Worm (Caenorhabditis elegans) whole organism, L1 larva: ENCODE results near the gene K01D12.8.

ENCODE experiments used
- Y116A8C.19 ChIP-seq: sonication (generic microtip); optimal IDR thresholded peaks from 2 replicates; lab custom pipeline; 2016; ENCODE audit warnings: missing compliant biosample characterization, missing genetic modification characterization, borderline replicate concordance
- aha-1 ChIP-seq: fragments of 150-350 bp; optimal IDR thresholded peaks from 2 replicates; lab custom pipeline; 2014; ENCODE audit warnings: missing biosample characterization, missing genetic modification characterization
- aly-2 ChIP-seq: fragments of 150-350 bp; optimal IDR thresholded peaks from 2 replicates; lab custom pipeline; 2014; ENCODE audit warnings: missing biosample characterization, missing genetic modification characterization
- ceh-63 ChIP-seq: fragments of 200-800 bp; sonication (Bioruptor generic); optimal IDR thresholded peaks from 2 replicates; lab custom pipeline; 2018; ENCODE audit warnings: mild to moderate bottlenecking, missing genetic modification characterization, missing compliant biosample characterization
- ceh-88 ChIP-seq: fragments of 200-800 bp; sonication (Bioruptor generic); IDR thresholded peaks from 2 replicates; pipeline ENCODE4 v1.3.6; 2022; ENCODE audit warnings: missing genetic modification characterization, missing compliant biosample characterization
- dpl-1 ChIP-seq, 3 experiments: fragments of 150-350 bp in 2 of 3; sonication (generic microtip) in 1 of 3; optimal IDR thresholded peaks; 2 replicates each; lab custom pipeline; 2014 to 2017; ENCODE audit warnings: missing biosample characterization in 3 of 3, missing genetic modification characterization in 3 of 3, missing genetic modification reagents in 3 of 3
- efl-1 ChIP-seq, 4 experiments: fragments of 150-350 bp; optimal IDR thresholded peaks in 3 of 4; peaks in 1 of 4; 1 replicate in 1 of 4; 2 replicates in 3 of 4; lab custom pipeline; 2014; ENCODE audit warnings: missing biosample characterization in 2 of 4, missing genetic modification characterization in 2 of 4, missing genetic modification reagents in 2 of 4
- egl-27 ChIP-seq, 2 experiments: fragments of 150-350 bp in 1 of 2; sonication (generic microtip); optimal IDR thresholded peaks; 3 replicates each; lab custom pipeline; 2017 to 2018; ENCODE audit warnings: missing biosample characterization in 2 of 2, missing genetic modification characterization in 2 of 2, missing genetic modification reagents in 2 of 2
- elt-3 ChIP-seq, 6 experiments: fragments of 150-350 bp in 1 of 6; sonication (generic microtip); optimal IDR thresholded peaks; 2 replicates each; lab custom pipeline; 2017 to 2018; ENCODE audit warnings: missing biosample characterization in 6 of 6, missing genetic modification characterization in 6 of 6, inconsistent platforms in 1 of 6
- ets-5 ChIP-seq: fragments of 200-800 bp; sonication (Bioruptor generic); IDR thresholded peaks from 2 replicates; pipeline ENCODE4 v1.3.6; 2022; ENCODE audit warnings: missing genetic modification characterization, missing compliant biosample characterization
- hlh-17 ChIP-seq: fragments of 200-800 bp; sonication (Bioruptor generic); optimal IDR thresholded peaks from 2 replicates; lab custom pipeline; 2018; ENCODE audit warnings: missing genetic modification characterization, mild to moderate bottlenecking, missing compliant biosample characterization, moderate library complexity, borderline replicate concordance
- hlh-4 ChIP-seq: sonication (generic microtip); optimal IDR thresholded peaks from 2 replicates; lab custom pipeline; 2016; ENCODE audit warnings: mild to moderate bottlenecking, missing genetic modification characterization, missing compliant biosample characterization
- hpl-2 ChIP-seq: fragments of 150-350 bp; optimal IDR thresholded peaks from 2 replicates; lab custom pipeline; 2014; ENCODE audit warnings: missing biosample characterization, missing genetic modification reagents, missing genetic modification characterization
- lin-15B ChIP-seq: fragments of 150-350 bp; sonication (generic microtip); optimal IDR thresholded peaks from 3 replicates; lab custom pipeline; 2014; ENCODE audit warnings: missing biosample characterization, missing genetic modification characterization
- lin-39 ChIP-seq: fragments of 150-350 bp; optimal IDR thresholded peaks from 2 replicates; lab custom pipeline; 2014; ENCODE audit warnings: missing biosample characterization, missing genetic modification reagents, missing genetic modification characterization
- lir-3 ChIP-seq: sonication (generic microtip); optimal IDR thresholded peaks from 2 replicates; lab custom pipeline; 2016; ENCODE audit warnings: mild to moderate bottlenecking, missing genetic modification characterization, moderate library complexity, missing compliant biosample characterization; ENCODE audit not compliant: poor library complexity
- lsy-2 ChIP-seq, 2 experiments: fragments of 150-350 bp; optimal IDR thresholded peaks; 2 replicates each; lab custom pipeline; 2014; ENCODE audit warnings: missing biosample characterization in 2 of 2, missing genetic modification characterization in 2 of 2
- mdl-1 ChIP-seq, 2 experiments: fragments of 150-350 bp; optimal IDR thresholded peaks; 2 replicates each; lab custom pipeline; 2014 to 2017; ENCODE audit warnings: missing biosample characterization in 2 of 2, missing genetic modification characterization in 2 of 2, inconsistent platforms in 1 of 2
- mep-1 ChIP-seq: fragments of 150-350 bp; optimal IDR thresholded peaks from 2 replicates; lab custom pipeline; 2014; ENCODE audit warnings: missing biosample characterization, missing genetic modification characterization
- nhr-11 ChIP-seq: fragments of 150-350 bp; optimal IDR thresholded peaks from 2 replicates; lab custom pipeline; 2014; ENCODE audit warnings: missing biosample characterization, missing genetic modification characterization
- nhr-12 ChIP-seq: sonication (generic microtip); optimal IDR thresholded peaks from 2 replicates; lab custom pipeline; 2017; ENCODE audit warnings: missing biosample characterization, missing genetic modification characterization
- nhr-19 ChIP-seq: fragments of 200-800 bp; sonication (Bioruptor generic); conservative IDR thresholded peaks from 2 replicates; pipeline ENCODE4 v1.3.6; 2022; ENCODE audit warnings: missing genetic modification characterization, missing compliant biosample characterization
- nhr-20 ChIP-seq: sonication (generic microtip); optimal IDR thresholded peaks from 2 replicates; lab custom pipeline; 2016; ENCODE audit warnings: mild to moderate bottlenecking, missing genetic modification characterization, missing compliant biosample characterization
- nhr-28 ChIP-seq: fragments of 150-350 bp; optimal IDR thresholded peaks from 2 replicates; lab custom pipeline; 2014; ENCODE audit warnings: missing biosample characterization, missing genetic modification characterization
- pax-3 ChIP-seq: fragments of 200-800 bp; sonication (Bioruptor generic); optimal IDR thresholded peaks from 2 replicates; lab custom pipeline; 2018; ENCODE audit warnings: mild to moderate bottlenecking, missing genetic modification characterization, moderate library complexity, missing compliant biosample characterization
- pqm-1 ChIP-seq: sonication (generic microtip); optimal IDR thresholded peaks from 3 replicates; lab custom pipeline; 2017; ENCODE audit warnings: missing biosample characterization, missing genetic modification characterization
- snu-23 ChIP-seq: sonication (generic microtip); optimal IDR thresholded peaks from 2 replicates; lab custom pipeline; 2016; ENCODE audit warnings: missing genetic modification characterization, missing compliant biosample characterization
- sup-37 ChIP-seq: fragments of 200-800 bp; sonication (Bioruptor generic); optimal IDR thresholded peaks from 2 replicates; lab custom pipeline; 2018; ENCODE audit warnings: mild to moderate bottlenecking, missing genetic modification characterization, missing compliant biosample characterization
- tlp-1 ChIP-seq: fragments of 150-350 bp; optimal IDR thresholded peaks from 2 replicates; lab custom pipeline; 2014; ENCODE audit warnings: missing biosample characterization, missing genetic modification characterization
- unc-30 ChIP-seq: sonication (generic microtip); optimal IDR thresholded peaks from 2 replicates; lab custom pipeline; 2017; ENCODE audit warnings: missing biosample characterization, missing genetic modification characterization
- unc-98 ChIP-seq: fragments of 200-800 bp; sonication (Bioruptor generic); IDR thresholded peaks from 2 replicates; pipeline ENCODE4 v1.3.6; 2022; ENCODE audit warnings: missing genetic modification characterization, missing compliant biosample characterization
- vab-15 ChIP-seq: sonication (generic microtip); optimal IDR thresholded peaks from 2 replicates; lab custom pipeline; 2017; ENCODE audit warnings: missing genotype, mild to moderate bottlenecking, missing genetic modification characterization, missing compliant biosample characterization

K01D12.8 gene

ce11 chrV:12433105-12433504, 30.6 kb downstream of the K01D12.8 start:
- TF ChIP-seq egl-27 (tag; optimal IDR thresholded peaks at IDR 0.05; lab: Kevin White, UChicago): no peak
- TF ChIP-seq ceh-63 (GFP tag; lab: Kevin White, UChicago): no peak
- TF ChIP-seq nhr-28 (tag; lab: Kevin White, UChicago): no peak
- TF ChIP-seq mep-1 (tag; lab: Kevin White, UChicago): no peak
- no peak for TF ChIP-seq nhr-19 (GFP tag; lab: Robert Waterston, UW)
- no peak for TF ChIP-seq hlh-4
- no peak for TF ChIP-seq unc-30 (tag; lab: Kevin White, UChicago)
- TF ChIP-seq lsy-2 (tag; optimal IDR thresholded peaks at IDR 0.05; lab: Kevin White, UChicago): no peak
- TF ChIP-seq tlp-1: no peak
- TF ChIP-seq sup-37 (GFP tag; lab: Kevin White, UChicago): no peak
- no peak for TF ChIP-seq nhr-12 (tag; lab: Kevin White, UChicago)
- TF ChIP-seq hlh-17: no peak

ce11 chrV:12433717-12434116, 31.3 kb downstream of the K01D12.8 start, which contains the start of gene srh-25:
Gene srh-25 (minus strand): TSS chrV:12433817.
- TF ChIP-seq hlh-4 (peak; percentile 60), lir-3 (no peak), nhr-19 (GFP tag; lab: Robert Waterston, UW) (no peak), aly-2 (tag; lab: Kevin White, UChicago) (no peak), egl-27 (tag; optimal IDR thresholded peaks at IDR 0.05; lab: Kevin White, UChicago) (no peak)
- TF ChIP-seq, all 84 proteins: peak for 1

ce11 chrV:12441420-12441819, 39.0 kb downstream of the K01D12.8 start, which contains the start of gene pals-37:
Gene pals-37 (minus strand): TSS chrV:12441520.
- TF ChIP-seq ceh-88 (no peak), nhr-28 (tag; lab: Kevin White, UChicago) (no peak), nhr-12 (tag; lab: Kevin White, UChicago) (no peak), mdl-1 (tag; optimal IDR thresholded peaks at IDR 0.05; lab: Kevin White, UChicago) (no peak), Y116A8C.19 (tag; lab: Kevin White, UChicago) (no peak), elt-3 (tag; optimal IDR thresholded peaks at IDR 0.05; lab: Kevin White, UChicago) (no peak), nhr-19 (GFP tag; lab: Robert Waterston, UW) (no peak), nhr-20 (tag; lab: Kevin White, UChicago) (no peak)

ce11 chrV:12443754-12444153, 41.3 kb downstream of the K01D12.8 start, which contains the start of gene pals-39:
Gene pals-39 (minus strand): TSS chrV:12443854.
- no peak for TF ChIP-seq tlp-1
- no peak for TF ChIP-seq lin-39 (tag; lab: Kevin White, UChicago)
- TF ChIP-seq ets-5: no peak
- no peak for TF ChIP-seq vab-15 (tag; lab: Kevin White, UChicago)
- TF ChIP-seq hlh-17: no peak
- TF ChIP-seq dpl-1 (GFP tag; optimal IDR thresholded peaks at IDR 0.05; lab: Kevin White, UChicago): no peak
- TF ChIP-seq aha-1 (tag; lab: Kevin White, UChicago): no peak
- no peak for TF ChIP-seq snu-23
- no peak for TF ChIP-seq nhr-11 (tag; lab: Kevin White, UChicago)
- TF ChIP-seq hpl-2: no peak
- TF ChIP-seq lin-15B (tag; lab: Kevin White, UChicago): no peak
- TF ChIP-seq Y116A8C.19 (tag; lab: Kevin White, UChicago): no peak
- TF ChIP-seq sup-37 (GFP tag; lab: Kevin White, UChicago): no peak
- no peak for TF ChIP-seq pax-3 (tag; lab: Kevin White, UChicago)
- no peak for TF ChIP-seq unc-98 (GFP tag; lab: Robert Waterston, UW)

ce11 chrV:12446895-12447294, 44.4 kb downstream of the K01D12.8 start, which contains the start of the genes pals-38 and C54D10.9:
Gene pals-38 (minus strand): TSS chrV:12446995.
Gene C54D10.9 (plus strand): TSS chrV:12447153.
- TF ChIP-seq efl-1 (optimal IDR thresholded peaks at IDR 0.05; lab: Kevin White, UChicago): no peak
- peak in 1 of 2 experiments; percentile 79 for TF ChIP-seq efl-1 (GFP tag; optimal IDR thresholded peaks at IDR 0.05 in 1 of 2; lab: Kevin White, UChicago)
- TF ChIP-seq pqm-1 (tag; lab: Kevin White, UChicago): no peak
- TF ChIP-seq, all 84 proteins: peak for 1
